Fruit fly (Drosophila melanogaster): ENCODE measurements around the gene MED20.

The MED20 gene

DNA sequence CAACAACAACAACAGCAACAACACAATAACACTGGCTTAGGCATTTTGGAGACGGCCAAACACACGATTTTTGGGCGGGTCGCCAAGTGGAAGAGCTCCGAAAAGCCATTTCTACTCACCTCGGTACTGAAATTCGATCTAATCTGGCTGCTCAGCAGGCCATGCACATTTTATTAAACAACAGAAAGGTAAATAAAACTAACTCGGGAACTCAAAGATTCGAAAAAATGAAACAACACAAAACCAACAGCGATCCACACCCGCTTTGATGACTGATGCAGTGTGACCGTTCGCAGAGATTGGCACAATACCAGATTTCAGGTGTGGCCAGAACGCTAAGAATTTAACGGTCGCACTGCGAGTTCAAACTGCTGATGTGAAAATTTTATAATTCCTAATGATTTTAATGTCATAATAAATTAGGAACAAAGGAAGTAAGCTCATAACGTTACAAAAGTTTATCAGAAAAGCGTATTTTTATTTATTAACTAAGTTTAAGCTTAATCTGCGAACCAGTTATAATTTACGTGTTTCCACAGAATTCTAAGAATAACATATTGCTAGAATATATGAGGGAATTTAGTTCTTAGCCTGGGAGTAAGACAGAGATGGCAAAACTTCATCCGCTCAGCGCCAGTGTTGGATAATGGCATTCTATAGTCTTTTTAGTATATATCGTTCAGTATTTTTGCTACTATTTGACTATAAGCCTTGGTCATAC is 10.2 kb upstream of the MED20 start, which contains the start of gene Mcr (continued):
- peak; percentile 56; the same call in 3 of the 4 replicates for TF ChIP-seq Dll (GFP tag; IDR thresholded peaks at IDR 0.05; ENCODE audit: partially characterized antibody)
- TF ChIP-seq Hand (GFP tag; optimal IDR thresholded peaks at IDR 0.05) = no peak
- no peak for TF ChIP-seq Tbp (GFP tag; optimal IDR thresholded peaks at IDR 0.05)
- TF ChIP-seq Bgb (GFP tag; IDR thresholded peaks at IDR 0.05; ENCODE audit: partially characterized antibody) = peak; percentile 28
- peak; percentile 85 for TF ChIP-seq Sin3A (optimal IDR thresholded peaks at IDR 0.05)
- peak; percentile 35; the same call in 1 of the 2 replicates for TF ChIP-seq inv (GFP tag; IDR thresholded peaks at IDR 0.05; ENCODE audit: partially characterized antibody)
- peak; percentile 1 for TF ChIP-seq Nf-YC (tag; optimal IDR thresholded peaks at IDR 0.05)
- TF ChIP-seq Dek (tag; optimal IDR thresholded peaks at IDR 0.05) = peak; percentile 14
- TF ChIP-seq Med (GFP tag) = peak; percentile 68
- no peak for TF ChIP-seq zen2 (GFP tag; IDR thresholded peaks at IDR 0.05; ENCODE audit: partially characterized antibody)
- no peak for TF ChIP-seq nom (GFP tag; optimal IDR thresholded peaks at IDR 0.05)
- TF ChIP-seq gsb (GFP tag; IDR thresholded peaks at IDR 0.05) = no peak
- TF ChIP-seq CG10462 (GFP tag; optimal IDR thresholded peaks at IDR 0.05) = no peak
- peak; percentile 10 for TF ChIP-seq tx (GFP tag; optimal IDR thresholded peaks at IDR 0.05)
- peak; percentile 57 for TF ChIP-seq unc-4 (GFP tag; IDR thresholded peaks at IDR 0.05; ENCODE audit: partially characterized antibody)
- no peak for TF ChIP-seq CG17568 (GFP tag; optimal IDR thresholded peaks at IDR 0.05)
- TF ChIP-seq CG17829 (tag; optimal IDR thresholded peaks at IDR 0.05) = no peak
- TF ChIP-seq grn (GFP tag; optimal IDR thresholded peaks at IDR 0.05) = no peak
- no peak for TF ChIP-seq Lpt (GFP tag; optimal IDR thresholded peaks at IDR 0.05)
- TF ChIP-seq CG4854 (GFP tag; optimal IDR thresholded peaks at IDR 0.05) = peak; percentile 2
- no peak for TF ChIP-seq CG31365 (tag; optimal IDR thresholded peaks at IDR 0.05)
- TF ChIP-seq Ssrp (tag; optimal IDR thresholded peaks at IDR 0.05) = no peak
- TF ChIP-seq trem (tag; optimal IDR thresholded peaks at IDR 0.05) = peak; percentile 48
- no peak for TF ChIP-seq so (GFP tag; IDR thresholded peaks at IDR 0.05)
- TF ChIP-seq zf30C (GFP tag; optimal IDR thresholded peaks at IDR 0.05) = no peak
- TF ChIP-seq en (GFP tag; optimal IDR thresholded peaks at IDR 0.05) = no peak
- peak; percentile 33; the same call in 1 of the 2 replicates for TF ChIP-seq E2f2 (GFP tag; IDR thresholded peaks at IDR 0.05)
- no peak for TF ChIP-seq Lim3 (GFP tag; IDR thresholded peaks at IDR 0.05)
- TF ChIP-seq D19A (tag; optimal IDR thresholded peaks at IDR 0.05) = no peak
- TF ChIP-seq phol (tag; optimal IDR thresholded peaks at IDR 0.05) = peak; percentile 50
- peak; percentile 48 for TF ChIP-seq nmo (GFP tag; optimal IDR thresholded peaks at IDR 0.05)
- peak in 1 of 2 experiments; percentile 41 for TF ChIP-seq dpn (GFP tag; optimal IDR thresholded peaks at IDR 0.05)
- peak; percentile 52; the same call in 1 of the 2 replicates for TF ChIP-seq CG9932 (GFP tag; IDR thresholded peaks at IDR 0.05)
- no peak for TF ChIP-seq tin (GFP tag; optimal IDR thresholded peaks at IDR 0.05)
- TF ChIP-seq HmgD (GFP tag; optimal IDR thresholded peaks at IDR 0.05) = no peak
- no peak for TF ChIP-seq pum (GFP tag; optimal IDR thresholded peaks at IDR 0.05)
- TF ChIP-seq Fer2 (tag; optimal IDR thresholded peaks at IDR 0.05) = no peak
- TF ChIP-seq CG6791 (GFP tag; IDR thresholded peaks at IDR 0.05; ENCODE audit: partially characterized antibody) = peak; percentile 36; the same call in 2 of the 3 replicates
- peak; percentile 19 for TF ChIP-seq Hsf (GFP tag; optimal IDR thresholded peaks at IDR 0.05)
- peak; percentile 15; the same call in 1 of the 2 replicates for TF ChIP-seq seq (GFP tag; IDR thresholded peaks at IDR 0.05)
- peak; percentile 8 for TF ChIP-seq ems (GFP tag; optimal IDR thresholded peaks at IDR 0.05)
- TF ChIP-seq croc (GFP tag; conservative IDR thresholded peaks at IDR 0.05) = no peak
- no peak for TF ChIP-seq prd (optimal IDR thresholded peaks at IDR 0.05)
- peak; percentile 28; the same call in 1 of the 3 replicates for TF ChIP-seq prd (GFP tag; IDR thresholded peaks at IDR 0.05)
- TF ChIP-seq Nf-YA (GFP tag; IDR thresholded peaks at IDR 0.05) = no peak
- peak; percentile 0 for TF ChIP-seq HLHmδ (GFP tag; optimal IDR thresholded peaks at IDR 0.05)
- TF ChIP-seq CG2712 (tag; optimal IDR thresholded peaks at IDR 0.05) = peak; percentile 34
- TF ChIP-seq gro (GFP tag; optimal IDR thresholded peaks at IDR 0.05) = no peak
- TF ChIP-seq CG14710 (tag; optimal IDR thresholded peaks at IDR 0.05) = peak; percentile 75
- TF ChIP-seq Mrtf (GFP tag; IDR thresholded peaks at IDR 0.05) = no peak

Measured in whole organism, embryonic.